Worm (Caenorhabditis elegans): ENCODE measurements around the gene ham-3.

DNA sequence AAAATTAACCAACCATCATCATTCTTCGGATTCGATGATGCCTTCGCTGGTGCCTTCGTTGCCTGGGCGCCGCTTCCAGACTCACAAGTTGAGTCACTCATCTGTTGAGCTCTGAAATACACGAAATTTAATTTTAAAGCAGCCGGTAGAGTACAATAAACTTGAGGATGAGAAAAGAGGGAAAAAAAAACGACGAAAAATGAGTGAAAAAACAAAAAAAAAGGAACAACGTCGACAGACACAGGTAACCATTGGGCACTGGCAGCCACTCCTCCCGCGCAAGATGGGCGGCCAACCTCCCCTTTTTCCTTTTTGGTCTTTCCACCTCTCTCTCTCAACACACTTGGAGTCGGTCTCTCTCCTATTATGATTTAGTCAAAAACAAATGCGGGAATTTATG lies 26.1 kb downstream of the ham-3 start, which contains the start of gene K08E5.1:
- no peak for TF ChIP-seq bed-1 (GFP tag; IDR thresholded peaks at IDR 0.05)
- no peak for TF ChIP-seq lin-40 (tag; optimal IDR thresholded peaks at IDR 0.05)
- TF ChIP-seq chd-7 (tag; optimal IDR thresholded peaks at IDR 0.05) = no peak
- no peak for TF ChIP-seq pha-4 (tag; optimal IDR thresholded peaks at IDR 0.05)
- no peak for TF ChIP-seq ceh-58 (GFP tag; IDR thresholded peaks at IDR 0.05)
- no peak for TF ChIP-seq F49E8.2 (tag; optimal IDR thresholded peaks at IDR 0.05; ENCODE audit: insufficient read depth)
- no peak for TF ChIP-seq D2030.7 (GFP tag; IDR thresholded peaks at IDR 0.05)
- TF ChIP-seq hmg-20 (GFP tag; IDR thresholded peaks at IDR 0.05) = no peak
- no peak for TF ChIP-seq ztf-26 (tag; optimal IDR thresholded peaks at IDR 0.05)
- TF ChIP-seq ztf-6 (GFP tag; IDR thresholded peaks at IDR 0.05) = no peak
- TF ChIP-seq sptf-2 (GFP tag; optimal IDR thresholded peaks at IDR 0.05) = no peak
- TF ChIP-seq nfyb-1 (GFP tag; IDR thresholded peaks at IDR 0.05) = no peak

Measured in whole organism, young adult.